Fruit fly (Drosophila melanogaster) whole organism, wandering third instar larva: ENCODE measurements around the gene CG7059.

Experiments used
- Abd-B ChIP-seq: fragments of >200 bp; optimal IDR thresholded peaks from 2 replicates; lab custom pipeline; 2017; ENCODE audit warnings: missing biosample characterization, missing genetic modification characterization
- CG32264 ChIP-seq: fragments of 200-800 bp; sonication (Bioruptor generic); optimal IDR thresholded peaks from 2 replicates; lab custom pipeline; 2016; ENCODE audit warnings: missing biosample characterization, missing genetic modification characterization
- CG9705 ChIP-seq: fragments of 200-800 bp; sonication (Bioruptor generic); optimal IDR thresholded peaks from 2 replicates; lab custom pipeline; 2018; ENCODE audit warnings: missing biosample characterization, mild to moderate bottlenecking, missing genetic modification characterization
- CrebA ChIP-seq: fragments of 200-800 bp; sonication (Bioruptor generic); optimal IDR thresholded peaks from 2 replicates; lab custom pipeline; 2016; ENCODE audit warnings: missing biosample characterization, mild to moderate bottlenecking, missing genetic modification characterization, borderline replicate concordance
- Dif ChIP-seq: fragments of 200-275, 200-300 bp; sonication (Bioruptor generic); optimal IDR thresholded peaks from 2 replicates; lab custom pipeline; 2018; ENCODE audit warnings: missing biosample characterization, missing genetic modification characterization; ENCODE audit not compliant: partially characterized antibody
- GATAd ChIP-seq: sonication (Bioruptor generic); optimal IDR thresholded peaks from 2 replicates; lab custom pipeline; 2016; ENCODE audit warnings: missing biosample characterization, missing genetic modification characterization
- HLH106 ChIP-seq: fragments of 200-800 bp; optimal IDR thresholded peaks from 3 replicates; lab custom pipeline; 2019; ENCODE audit warnings: missing biosample characterization, mild to moderate bottlenecking, missing genetic modification characterization, moderate library complexity
- Hnf4 ChIP-seq: fragments of 200-800 bp; sonication (Bioruptor generic); optimal IDR thresholded peaks from 2 replicates; lab custom pipeline; 2016; ENCODE audit warnings: missing biosample characterization, mild to moderate bottlenecking, missing genetic modification characterization
- Hr78 ChIP-seq: fragments of >200 bp; optimal IDR thresholded peaks from 2 replicates; lab custom pipeline; 2017; ENCODE audit warnings: missing biosample characterization, missing genetic modification characterization
- Hr83 ChIP-seq: fragments of 200-300 bp; sonication (Bioruptor generic); optimal IDR thresholded peaks from 2 replicates; lab custom pipeline; 2016; ENCODE audit warnings: missing biosample characterization, mild to moderate bottlenecking, missing genetic modification characterization, moderate library complexity; ENCODE audit not compliant: poor library complexity, severe bottlenecking
- Jra ChIP-seq: sonication (Bioruptor generic); optimal IDR thresholded peaks from 2 replicates; lab custom pipeline; 2016; ENCODE audit warnings: missing biosample characterization, missing genetic modification characterization
- N ChIP-seq: fragments of >200 bp; optimal IDR thresholded peaks from 2 replicates; lab custom pipeline; 2018; ENCODE audit warnings: missing biosample characterization, missing external identifiers, missing genetic modification characterization
- OdsH ChIP-seq: fragments of 200-800 bp; sonication (Bioruptor generic); optimal IDR thresholded peaks from 2 replicates; lab custom pipeline; 2016; ENCODE audit warnings: missing biosample characterization, mild to moderate bottlenecking, missing genetic modification characterization
- Rel ChIP-seq, 2 experiments: fragments of 200-800 bp; sonication (Bioruptor generic) in 1 of 2; optimal IDR thresholded peaks; 2 replicates in 1 of 2; 3 replicates in 1 of 2; lab custom pipeline; 2016 to 2019; ENCODE audit warnings: mild to moderate bottlenecking in 2 of 2, missing biosample characterization in 2 of 2, missing genetic modification characterization in 2 of 2, moderate library complexity in 1 of 2
- Sp1 ChIP-seq: fragments of 200-800 bp; sonication (Bioruptor generic); optimal IDR thresholded peaks from 3 replicates; lab custom pipeline; 2019; ENCODE audit warnings: missing biosample characterization, mild to moderate bottlenecking, missing genetic modification characterization, moderate library complexity
- brk ChIP-seq: fragments of 200-800 bp; sonication (Bioruptor generic); optimal IDR thresholded peaks from 2 replicates; lab custom pipeline; 2016; ENCODE audit warnings: missing biosample characterization, mild to moderate bottlenecking, missing genetic modification characterization
- dl ChIP-seq, 2 experiments: fragments of 175-275, 200-275 bp in 1 of 2; fragments of 200-275 bp in 1 of 2; sonication (Bioruptor generic); optimal IDR thresholded peaks; lab custom pipeline; 2018; ENCODE audit warnings: mild to moderate bottlenecking in 2 of 2, missing biosample characterization in 2 of 2, missing genetic modification characterization in 2 of 2, moderate library complexity in 2 of 2; ENCODE audit not compliant: partially characterized antibody in 2 of 2, insufficient read depth in 1 of 2
- dsf ChIP-seq: sonication (Bioruptor generic); optimal IDR thresholded peaks from 2 replicates; lab custom pipeline; 2016; ENCODE audit warnings: missing biosample characterization, missing genetic modification characterization, borderline replicate concordance
- foxo ChIP-seq, 2 experiments: fragments of 200-800 bp; sonication (Bioruptor generic); optimal IDR thresholded peaks; 2 replicates in 1 of 2; 3 replicates in 1 of 2; lab custom pipeline; 2016 to 2017; ENCODE audit warnings: missing biosample characterization in 2 of 2, missing genetic modification characterization in 2 of 2
- fru ChIP-seq: fragments of 200-800 bp; sonication (Bioruptor generic); optimal IDR thresholded peaks from 3 replicates; lab custom pipeline; 2016; ENCODE audit warnings: missing biosample characterization, mild to moderate bottlenecking, missing genetic modification characterization
- h ChIP-seq: fragments of 200-800 bp; sonication (Bioruptor generic); optimal IDR thresholded peaks from 3 replicates; lab custom pipeline; 2016; ENCODE audit warnings: missing biosample characterization, mild to moderate bottlenecking, missing genetic modification characterization
- lola ChIP-seq: fragments of >200 bp; optimal IDR thresholded peaks from 2 replicates; lab custom pipeline; 2017; ENCODE audit warnings: missing biosample characterization, missing genetic modification characterization
- pan ChIP-seq: fragments of >200 bp; optimal IDR thresholded peaks from 2 replicates; lab custom pipeline; 2017
- psq ChIP-seq: fragments of 200-800 bp; sonication (Bioruptor generic); optimal IDR thresholded peaks from 3 replicates; lab custom pipeline; 2017; ENCODE audit warnings: missing biosample characterization, mild to moderate bottlenecking, missing genetic modification characterization, moderate library complexity
- rgr ChIP-seq: fragments of 200-800 bp; sonication (Bioruptor generic); optimal IDR thresholded peaks from 3 replicates; lab custom pipeline; 2016; ENCODE audit warnings: missing biosample characterization, mild to moderate bottlenecking, missing genetic modification characterization
- sage ChIP-seq: fragments of 200-800 bp; sonication (Bioruptor generic); optimal IDR thresholded peaks from 2 replicates; lab custom pipeline; 2016; ENCODE audit warnings: missing biosample characterization, mild to moderate bottlenecking, missing genetic modification characterization
- tai ChIP-seq: sonication (Bioruptor generic); optimal IDR thresholded peaks from 2 replicates; lab custom pipeline; 2016; ENCODE audit warnings: missing biosample characterization, missing genetic modification characterization
- usp ChIP-seq: fragments of >200 bp; optimal IDR thresholded peaks from 2 replicates; lab custom pipeline; 2017; ENCODE audit warnings: missing biosample characterization, missing genetic modification characterization
- woc ChIP-seq: sonication (Bioruptor generic); optimal IDR thresholded peaks from 2 replicates; lab custom pipeline; 2016; ENCODE audit warnings: missing biosample characterization, mild to moderate bottlenecking, missing genetic modification characterization

The CG7059 gene

DNA sequence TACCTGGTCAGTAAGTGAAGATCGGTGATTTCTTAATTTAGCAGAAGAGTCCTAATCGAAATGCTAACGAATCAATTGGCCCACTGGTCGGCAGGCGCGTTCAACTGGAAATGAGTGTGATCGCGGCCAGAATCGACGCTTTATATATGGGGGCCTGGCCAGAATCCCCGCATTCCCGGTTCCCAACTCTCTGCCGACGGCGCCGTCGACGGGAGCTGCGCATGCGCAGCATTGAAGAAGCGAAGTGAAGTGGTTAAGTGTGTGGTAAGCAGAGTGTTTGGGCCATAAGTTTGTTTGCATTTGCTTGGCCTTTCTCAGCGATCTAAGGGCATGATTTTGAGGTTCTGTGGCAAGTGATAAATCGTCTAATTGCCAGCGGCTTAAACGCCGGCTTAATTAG lies 4.4 kb downstream of the CG7059 start, which contains the start of gene CG13857:
TSS of gene CG13857 (minus strand) at position 101 of the 400 bp plus-strand sequence.
- TF ChIP-seq rgr (GFP tag; lab: Kevin White, UChicago) (no peak), tai (GFP tag; lab: Kevin White, UChicago) (no peak), h (no peak), usp (no peak), Hr78 (GFP tag; lab: Kevin White, UChicago) (no peak), brk (GFP tag; lab: Kevin White, UChicago) (no peak), foxo (GFP tag; optimal IDR thresholded peaks at IDR 0.05; lab: Kevin White, UChicago) (no peak), HLH106 (no peak), N (GFP tag; lab: Kevin White, UChicago) (no peak), lola (GFP tag; lab: Kevin White, UChicago) (no peak), fru (GFP tag; lab: Kevin White, UChicago) (no peak), CrebA (GFP tag; lab: Kevin White, UChicago) (no peak), Abd-B (GFP tag; lab: Kevin White, UChicago) (no peak), Hr83 (GFP tag; lab: Kevin White, UChicago) (no peak), pan (no peak)
- TF ChIP-seq, all 38 proteins: peak for 0

- TF ChIP-seq Abd-B (GFP tag; lab: Kevin White, UChicago) (no peak), dsf (GFP tag; lab: Kevin White, UChicago) (no peak), tai (GFP tag; lab: Kevin White, UChicago) (no peak), CG32264 (GFP tag; lab: Kevin White, UChicago) (no peak), psq (GFP tag; lab: Kevin White, UChicago) (no peak), foxo (GFP tag; optimal IDR thresholded peaks at IDR 0.05; lab: Kevin White, UChicago) (no peak), Rel (GFP tag; optimal IDR thresholded peaks at IDR 0.05; lab: Kevin White, UChicago) (no peak), Rel (tag; optimal IDR thresholded peaks at IDR 0.05; lab: Kevin White, UChicago) (no peak), dl (GFP tag; optimal IDR thresholded peaks at IDR 0.05; lab: Kevin White, UChicago; ENCODE audit: insufficient read depth in 1 of 2, partially characterized antibody in 2 of 2) (no peak), GATAd (GFP tag; lab: Kevin White, UChicago) (no peak), h (no peak), usp (no peak), Hr83 (GFP tag; lab: Kevin White, UChicago) (no peak), OdsH (GFP tag; lab: Kevin White, UChicago) (no peak), Dif (GFP tag; lab: Kevin White, UChicago) (no peak), Sp1 (GFP tag; lab: Kevin White, UChicago) (no peak), CG9705 (GFP tag; lab: Kevin White, UChicago) (no peak), lola (GFP tag; lab: Kevin White, UChicago) (no peak), pan (no peak)
- TF ChIP-seq, all 38 proteins: peak for 0
Observed at dm6 chr3R:22395409-22396178, 6.0 kb downstream of the CG7059 start.

DNA sequence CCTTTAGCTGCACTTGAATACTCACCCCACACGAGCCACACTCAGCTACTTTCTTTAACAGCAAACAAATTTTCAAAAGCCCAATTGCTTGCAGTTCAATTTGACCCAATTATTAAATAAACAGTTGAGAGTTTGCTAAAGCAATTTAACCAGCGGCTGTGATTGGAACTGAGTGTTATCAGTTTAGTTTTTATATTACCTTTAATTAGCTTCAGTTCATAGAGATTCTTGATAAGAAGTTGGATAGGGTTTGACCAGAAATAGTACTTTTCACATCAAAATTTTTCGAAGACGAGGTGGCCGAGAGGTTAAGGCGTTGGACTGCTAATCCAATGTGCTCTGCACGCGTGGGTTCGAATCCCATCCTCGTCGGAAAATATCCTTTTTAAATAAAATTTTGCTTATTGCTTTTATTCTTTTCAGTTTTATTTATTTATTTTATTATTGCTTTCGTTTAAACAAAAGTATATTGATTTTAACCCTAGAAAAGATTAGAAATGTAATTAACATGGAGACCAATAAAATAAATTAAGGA lies 6.7 kb downstream of the CG7059 start:
- TF ChIP-seq dsf (GFP tag; lab: Kevin White, UChicago) (no peak), usp (no peak), CG9705 (GFP tag; lab: Kevin White, UChicago) (no peak), tai (GFP tag; lab: Kevin White, UChicago) (no peak), Hr78 (GFP tag; lab: Kevin White, UChicago) (no peak), Rel (GFP tag; optimal IDR thresholded peaks at IDR 0.05; lab: Kevin White, UChicago) (no peak), Rel (tag; optimal IDR thresholded peaks at IDR 0.05; lab: Kevin White, UChicago) (no peak), woc (GFP tag; lab: Kevin White, UChicago) (no peak), N (GFP tag; lab: Kevin White, UChicago) (no peak), rgr (GFP tag; lab: Kevin White, UChicago) (no peak), Jra (no peak), sage (GFP tag; lab: Kevin White, UChicago) (no peak), pan (no peak), CrebA (GFP tag; lab: Kevin White, UChicago) (no peak), fru (GFP tag; lab: Kevin White, UChicago) (no peak), HLH106 (no peak), GATAd (GFP tag; lab: Kevin White, UChicago) (no peak), Hnf4 (GFP tag; lab: Kevin White, UChicago) (no peak)
